Fruit fly (Drosophila melanogaster) whole organism: ENCODE measurements around the gene CG14285.

Experiments used
- CG8478 ChIP-seq: fragments of >200 bp; optimal IDR thresholded peaks from 2 replicates; lab custom pipeline; 2018; ENCODE audit warnings: inconsistent platforms
- Dll ChIP-seq: fragments of >200 bp; optimal IDR thresholded peaks from 2 replicates; lab custom pipeline; 2017
- EcR ChIP-seq, 2 experiments: fragments of >200 bp; optimal IDR thresholded peaks; 2 replicates each; lab custom pipeline; 2017; ENCODE audit warnings: missing biosample characterization in 2 of 2, missing genetic modification characterization in 2 of 2, missing genetic modification reagents in 2 of 2
- pan ChIP-seq: fragments of >200 bp; optimal IDR thresholded peaks from 2 replicates; lab custom pipeline; 2017
- psq ChIP-seq: fragments of >200 bp; optimal IDR thresholded peaks from 2 replicates; lab custom pipeline; 2017
- usp ChIP-seq: fragments of >200 bp; optimal IDR thresholded peaks from 2 replicates; lab custom pipeline; 2017; ENCODE audit warnings: missing biosample characterization, missing genetic modification characterization, mixed read lengths

The CG14285 gene

DNA sequence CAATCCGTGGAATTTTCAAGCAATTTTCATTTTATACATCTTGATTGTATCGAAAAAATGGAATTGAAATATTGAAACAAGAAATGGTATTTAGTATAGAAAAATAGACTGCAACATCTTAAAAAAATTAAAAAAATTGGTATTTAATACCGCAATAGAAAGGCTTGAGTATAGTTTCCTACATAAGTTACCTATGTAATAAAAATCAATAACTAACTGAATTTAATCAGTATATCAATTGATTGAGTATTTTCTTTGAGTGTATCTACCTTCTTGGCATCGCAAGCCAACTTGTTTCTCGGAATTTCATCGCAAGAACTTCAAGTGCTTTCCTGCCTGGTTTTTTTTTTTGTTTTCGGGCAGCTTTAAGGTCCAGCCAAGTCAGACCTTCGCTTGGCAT lies 34.4 kb upstream of the CG14285 start:
- no peak for TF ChIP-seq CG8478 (lab: Kevin White, UChicago)
- no peak for TF ChIP-seq pan
- TF ChIP-seq Dll (lab: Kevin White, UChicago) = no peak
- no peak for TF ChIP-seq usp (GFP tag; lab: Kevin White, UChicago)
- TF ChIP-seq EcR (GFP tag; optimal IDR thresholded peaks at IDR 0.05; lab: Kevin White, UChicago) = no peak
- TF ChIP-seq psq (lab: Kevin White, UChicago) = no peak

DNA sequence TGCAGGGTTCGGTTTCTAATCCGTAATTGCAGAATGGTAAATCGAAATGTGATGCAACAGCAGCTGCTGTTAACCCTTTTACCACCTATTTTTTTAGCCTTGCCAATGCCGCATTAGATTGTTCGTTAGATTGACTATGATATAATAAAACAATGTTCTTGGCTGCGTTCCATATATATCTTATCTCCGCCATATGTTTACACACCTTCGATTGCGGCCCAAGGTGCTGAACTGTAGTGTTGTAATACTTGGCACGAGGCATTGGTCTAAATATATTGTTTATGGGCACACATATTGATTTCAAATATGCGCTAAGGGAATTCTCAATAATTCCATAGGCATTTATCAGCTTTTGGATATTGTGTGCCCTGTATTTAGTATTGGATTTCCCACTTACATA lies 33.2 kb upstream of the CG14285 start:
- no peak for TF ChIP-seq CG8478 (lab: Kevin White, UChicago)
- no peak for TF ChIP-seq usp (GFP tag; lab: Kevin White, UChicago)
- no peak for TF ChIP-seq psq (lab: Kevin White, UChicago)
- no peak for TF ChIP-seq EcR (GFP tag; optimal IDR thresholded peaks at IDR 0.05; lab: Kevin White, UChicago)
- TF ChIP-seq pan = no peak
- TF ChIP-seq Dll (lab: Kevin White, UChicago) = no peak

DNA sequence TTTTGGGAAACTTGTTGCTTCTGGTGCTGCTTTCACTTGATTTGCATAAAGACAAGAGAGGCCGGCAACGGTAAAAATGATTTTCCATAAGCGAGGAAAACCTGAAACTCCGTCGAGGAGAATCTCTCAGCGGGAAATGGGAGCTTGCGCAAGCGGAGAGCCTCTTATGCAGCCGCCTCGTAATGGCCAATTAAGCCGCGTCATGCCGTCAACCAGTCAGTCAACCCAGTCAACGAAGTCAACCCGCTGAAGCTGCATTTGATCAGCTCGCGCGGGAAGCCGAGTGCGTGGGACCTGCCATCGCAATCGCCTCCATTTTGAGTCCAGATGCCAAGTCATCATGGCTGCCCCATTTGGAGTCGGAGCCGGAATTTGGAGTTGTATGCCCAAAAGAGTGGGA lies 31.7 kb upstream of the CG14285 start:
- TF ChIP-seq usp (GFP tag; lab: Kevin White, UChicago) = no peak
- TF ChIP-seq pan = no peak
- TF ChIP-seq Dll (lab: Kevin White, UChicago) = no peak
- TF ChIP-seq EcR (GFP tag; optimal IDR thresholded peaks at IDR 0.05; lab: Kevin White, UChicago) = no peak
- no peak for TF ChIP-seq CG8478 (lab: Kevin White, UChicago)
- no peak for TF ChIP-seq psq (lab: Kevin White, UChicago)

DNA sequence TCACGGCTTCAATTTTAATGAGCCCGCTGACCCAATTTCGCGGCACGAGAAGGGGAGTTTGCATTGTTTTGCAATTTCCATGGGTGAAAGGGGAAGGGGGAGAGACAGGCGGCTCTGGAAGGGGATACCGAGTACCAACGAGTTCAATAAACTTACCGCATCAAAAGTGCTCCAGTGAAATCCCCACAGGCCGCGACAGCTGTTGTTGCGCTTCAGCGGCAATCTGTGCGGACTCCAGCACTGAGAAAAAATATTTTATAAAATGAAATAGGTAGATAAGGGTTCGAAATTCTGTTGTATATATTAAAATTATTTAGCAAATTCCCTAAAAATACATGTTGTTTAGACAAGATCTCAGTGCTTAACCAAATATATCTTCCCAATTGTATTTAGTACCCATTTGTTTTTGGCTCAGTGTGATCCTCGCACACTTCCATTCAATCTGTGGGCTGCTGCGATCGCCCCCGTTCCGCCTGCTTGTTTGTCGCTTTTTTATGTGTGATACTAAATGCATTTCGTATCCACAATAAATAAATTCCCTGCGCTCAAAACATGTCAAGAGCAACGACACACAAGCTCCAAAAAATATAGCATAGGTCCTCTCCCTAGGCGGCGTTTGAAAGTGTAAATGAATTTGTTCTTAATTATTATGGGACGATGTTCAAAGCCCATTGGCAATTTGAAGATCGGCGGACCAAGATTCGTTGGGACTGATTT lies 29.2 kb upstream of the CG14285 start:
- TF ChIP-seq EcR (GFP tag; optimal IDR thresholded peaks at IDR 0.05; lab: Kevin White, UChicago) (peak; percentile 67 to 71), usp (GFP tag; lab: Kevin White, UChicago) (no peak)

DNA sequence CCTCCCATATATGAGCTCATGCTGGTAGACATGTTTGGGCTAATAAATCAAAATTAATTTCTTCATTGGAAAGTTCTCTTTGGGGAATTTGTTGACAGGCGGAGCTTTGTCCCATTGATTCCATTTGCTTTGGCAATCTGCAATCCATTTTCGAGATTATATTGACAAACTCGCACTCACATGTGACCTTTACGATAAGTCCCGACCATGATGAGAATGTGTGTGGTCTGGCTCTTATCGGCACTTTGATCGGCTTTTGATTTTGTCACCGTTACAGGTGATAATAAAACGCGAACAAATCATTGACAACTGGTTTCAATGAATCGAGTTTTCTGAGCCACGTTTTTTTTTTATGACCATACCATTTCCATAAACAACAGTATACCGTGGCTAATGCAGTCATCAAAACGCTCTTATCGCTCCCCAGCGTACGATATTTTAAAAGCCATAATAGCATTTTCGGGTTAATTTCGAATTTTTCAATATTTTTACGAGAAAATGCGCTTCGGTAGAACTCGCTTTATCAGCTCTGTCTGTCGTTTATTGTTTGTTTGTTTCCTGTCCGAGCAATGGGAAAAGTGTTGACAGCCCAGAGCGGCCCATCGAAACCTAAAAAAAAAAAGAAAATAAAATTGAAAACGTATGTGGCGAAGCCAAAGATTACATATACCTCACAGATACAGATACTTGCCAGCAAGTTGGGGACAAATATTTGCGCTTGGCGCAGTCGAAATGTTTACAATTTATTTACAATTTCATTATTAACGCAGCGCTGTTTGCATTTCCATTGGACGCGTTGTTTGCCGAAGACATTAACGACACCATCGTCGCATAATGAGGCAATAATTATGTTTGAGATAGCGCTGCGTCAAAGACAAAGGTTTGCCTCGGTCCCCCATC lies 27.3 kb upstream of the CG14285 start:
- TF ChIP-seq usp (GFP tag; lab: Kevin White, UChicago) (no peak), EcR (GFP tag; optimal IDR thresholded peaks at IDR 0.05; lab: Kevin White, UChicago) (no peak), pan (no peak), Dll (lab: Kevin White, UChicago) (no peak), CG8478 (lab: Kevin White, UChicago) (no peak), psq (lab: Kevin White, UChicago) (no peak)

DNA sequence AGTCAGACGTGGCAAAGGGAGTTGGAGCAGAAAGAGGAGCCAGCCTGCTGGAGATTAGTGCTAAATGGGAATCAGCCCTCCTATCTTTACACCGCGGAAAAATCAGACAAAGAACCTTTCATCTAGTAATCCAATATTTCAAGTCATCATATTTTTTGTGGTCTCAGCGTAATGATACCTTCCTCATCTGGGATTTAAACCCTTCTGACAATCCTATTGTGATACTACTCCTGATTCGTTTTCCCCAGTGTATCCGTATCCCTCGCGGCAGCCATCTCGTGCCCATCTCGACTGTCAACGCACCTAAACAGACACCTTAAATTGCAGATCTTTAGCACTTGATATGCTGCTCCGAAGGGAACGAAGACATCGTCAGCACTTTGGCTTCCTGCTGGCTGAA lies 26.5 kb upstream of the CG14285 start:
- TF ChIP-seq EcR (GFP tag; optimal IDR thresholded peaks at IDR 0.05; lab: Kevin White, UChicago) (no peak), pan (no peak), CG8478 (lab: Kevin White, UChicago) (no peak), Dll (lab: Kevin White, UChicago) (no peak), usp (GFP tag; lab: Kevin White, UChicago) (no peak), psq (lab: Kevin White, UChicago) (no peak)

DNA sequence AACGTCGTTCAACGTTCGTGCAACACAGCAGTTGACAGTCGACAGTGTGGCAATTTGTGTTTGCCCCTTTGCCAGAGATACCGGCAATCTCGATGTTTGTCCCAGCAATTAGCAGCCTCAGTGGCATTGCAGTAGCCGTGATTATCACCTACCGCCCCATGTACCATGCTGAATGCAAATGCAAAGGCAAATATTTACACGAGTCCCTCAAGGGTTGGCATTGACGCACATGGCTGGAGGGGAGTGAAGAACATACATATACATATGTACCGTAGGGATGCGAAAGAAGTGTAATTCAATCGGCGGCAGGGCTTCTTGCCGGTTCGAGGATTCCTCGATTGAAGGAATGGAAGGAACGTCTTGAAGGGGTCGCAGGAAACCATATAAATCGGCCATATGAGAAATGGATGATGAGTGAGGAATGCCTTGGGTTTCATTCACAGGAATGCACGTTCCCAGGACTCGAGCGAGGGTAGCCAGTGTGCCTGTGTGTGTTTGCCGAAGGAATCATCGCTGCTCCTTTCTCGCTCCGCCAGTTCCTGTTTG lies 24.9 kb upstream of the CG14285 start:
- TF ChIP-seq pan (no peak), usp (GFP tag; lab: Kevin White, UChicago) (no peak), Dll (lab: Kevin White, UChicago) (no peak), psq (lab: Kevin White, UChicago) (no peak), CG8478 (lab: Kevin White, UChicago) (no peak), EcR (GFP tag; optimal IDR thresholded peaks at IDR 0.05; lab: Kevin White, UChicago) (no peak)

DNA sequence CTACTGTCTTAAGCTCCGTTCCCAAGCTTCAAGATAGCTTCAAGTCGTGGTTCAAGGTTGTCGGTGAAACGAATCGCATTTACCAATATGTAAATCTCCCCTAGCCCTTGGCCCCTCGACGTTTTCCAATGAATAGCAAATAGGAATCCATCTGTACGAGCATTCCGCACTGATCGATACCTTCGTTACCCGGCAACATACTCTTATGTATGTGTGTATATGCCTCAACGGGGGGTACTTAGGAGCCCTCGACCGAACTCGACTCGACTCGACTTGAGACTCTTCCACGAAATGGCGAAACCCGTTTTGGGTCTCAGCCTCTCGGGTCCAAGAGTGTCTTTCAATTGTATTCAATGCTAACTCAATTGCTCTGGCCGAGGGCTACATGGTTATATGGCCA lies 23.2 kb upstream of the CG14285 start:
- no peak for TF ChIP-seq Dll (lab: Kevin White, UChicago)
- no peak for TF ChIP-seq EcR (GFP tag; optimal IDR thresholded peaks at IDR 0.05; lab: Kevin White, UChicago)
- no peak for TF ChIP-seq psq (lab: Kevin White, UChicago)
- TF ChIP-seq CG8478 (lab: Kevin White, UChicago) = no peak
- TF ChIP-seq pan = no peak
- no peak for TF ChIP-seq usp (GFP tag; lab: Kevin White, UChicago)

DNA sequence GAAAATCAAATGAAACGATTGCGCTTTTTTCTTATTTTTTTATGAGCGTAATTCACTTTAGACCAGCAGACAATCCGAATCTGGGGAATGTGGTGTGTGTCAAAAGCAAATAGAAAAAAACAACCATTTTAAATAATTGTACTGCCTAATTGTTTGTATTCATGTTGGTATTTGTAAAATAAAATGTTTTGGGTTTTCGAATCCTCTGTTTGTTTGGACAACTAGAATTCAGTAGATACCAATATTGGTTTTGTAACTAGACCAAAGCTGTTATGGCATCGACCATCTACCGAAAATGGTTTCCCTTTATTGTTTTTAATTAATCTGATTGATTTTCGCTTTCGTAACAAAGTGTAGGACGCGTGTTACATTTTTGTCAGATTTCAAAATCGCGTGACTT lies 14.0 kb upstream of the CG14285 start:
- no peak for TF ChIP-seq psq (lab: Kevin White, UChicago)
- no peak for TF ChIP-seq EcR (GFP tag; optimal IDR thresholded peaks at IDR 0.05; lab: Kevin White, UChicago)
- no peak for TF ChIP-seq pan
- no peak for TF ChIP-seq CG8478 (lab: Kevin White, UChicago)
- no peak for TF ChIP-seq usp (GFP tag; lab: Kevin White, UChicago)
- TF ChIP-seq Dll (lab: Kevin White, UChicago) = no peak

DNA sequence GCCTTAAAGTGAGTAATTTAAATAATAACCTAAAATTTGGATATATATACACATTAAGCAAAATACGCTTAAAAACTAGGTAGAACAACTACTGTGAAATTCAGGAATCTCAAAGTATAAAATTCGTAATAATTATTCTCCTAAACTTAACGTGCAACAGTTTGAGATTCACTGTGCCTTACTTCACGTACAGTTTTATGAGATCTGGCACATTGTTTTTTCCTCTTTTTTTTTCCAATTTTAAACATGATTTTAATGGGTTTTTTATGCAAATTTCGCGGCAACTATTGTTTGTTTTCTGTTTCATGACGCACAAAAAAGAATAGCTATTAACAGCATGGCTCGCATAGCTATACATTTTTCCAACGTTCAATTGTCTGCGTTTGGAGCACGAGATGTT lies 13.0 kb upstream of the CG14285 start:
- TF ChIP-seq usp (GFP tag; lab: Kevin White, UChicago) (no peak), Dll (lab: Kevin White, UChicago) (no peak), CG8478 (lab: Kevin White, UChicago) (no peak), pan (no peak), psq (lab: Kevin White, UChicago) (no peak), EcR (GFP tag; optimal IDR thresholded peaks at IDR 0.05; lab: Kevin White, UChicago) (no peak)

DNA sequence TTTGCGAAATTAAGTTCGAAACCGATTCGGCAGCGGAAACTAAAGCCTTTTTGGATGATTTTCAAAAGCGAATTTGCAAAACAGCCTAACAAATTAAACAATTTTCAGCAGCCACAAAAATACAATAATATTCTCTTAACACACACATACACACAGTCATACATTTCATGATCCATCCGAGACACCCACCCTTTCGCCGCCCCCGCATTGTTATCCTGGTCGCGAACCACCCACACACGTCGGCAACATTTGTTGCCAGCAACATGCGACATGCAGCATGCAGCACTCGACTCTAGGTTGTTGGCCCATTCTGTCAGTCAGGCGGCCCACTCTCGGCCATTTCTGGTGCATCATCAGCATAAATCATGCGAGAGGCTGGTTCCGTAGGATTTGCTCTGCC lies 10.9 kb upstream of the CG14285 start:
- TF ChIP-seq CG8478 (lab: Kevin White, UChicago) = no peak
- TF ChIP-seq EcR (GFP tag; optimal IDR thresholded peaks at IDR 0.05; lab: Kevin White, UChicago) = no peak
- TF ChIP-seq Dll (lab: Kevin White, UChicago) = no peak
- TF ChIP-seq psq (lab: Kevin White, UChicago) = no peak
- no peak for TF ChIP-seq usp (GFP tag; lab: Kevin White, UChicago)
- no peak for TF ChIP-seq pan
